Worm (Caenorhabditis elegans): ENCODE results near the gene str-145.
A peak's percentile ranks its signal among the peaks of the same experiment; 100 is the strongest.

str-145 gene

DNA sequence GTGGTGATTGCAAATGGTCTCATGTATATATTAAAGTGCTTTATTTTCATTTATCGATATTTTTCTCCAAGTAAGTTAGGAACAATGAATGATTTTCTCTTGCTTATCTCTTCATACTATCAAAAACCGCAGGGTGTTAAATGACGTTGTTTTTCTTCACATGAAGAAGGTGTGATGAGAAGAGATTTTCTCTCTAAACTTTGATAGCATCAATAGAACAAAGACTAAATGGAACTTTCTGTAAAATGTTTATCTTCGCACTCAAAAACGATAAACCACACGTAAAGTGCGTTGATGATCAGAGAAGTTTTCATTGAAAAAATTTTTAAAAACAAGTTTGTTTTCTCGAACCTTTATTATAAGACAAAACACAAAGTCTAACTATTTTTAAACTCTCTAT, 18.3 kb downstream of the str-145 start:
- no peak for TF ChIP-seq tbx-8 (GFP tag; optimal IDR thresholded peaks at IDR 0.05)
- TF ChIP-seq ces-1 (GFP tag; optimal IDR thresholded peaks at IDR 0.05) = no peak
- no peak for TF ChIP-seq zip-8 (tag; optimal IDR thresholded peaks at IDR 0.05)
- no peak for TF ChIP-seq lin-32 (GFP tag; optimal IDR thresholded peaks at IDR 0.05)
- TF ChIP-seq flh-1 (GFP tag; optimal IDR thresholded peaks at IDR 0.05) = no peak
- no peak for TF ChIP-seq unc-120 (tag; optimal IDR thresholded peaks at IDR 0.05; ENCODE audit: poor library complexity, severe bottlenecking)

DNA sequence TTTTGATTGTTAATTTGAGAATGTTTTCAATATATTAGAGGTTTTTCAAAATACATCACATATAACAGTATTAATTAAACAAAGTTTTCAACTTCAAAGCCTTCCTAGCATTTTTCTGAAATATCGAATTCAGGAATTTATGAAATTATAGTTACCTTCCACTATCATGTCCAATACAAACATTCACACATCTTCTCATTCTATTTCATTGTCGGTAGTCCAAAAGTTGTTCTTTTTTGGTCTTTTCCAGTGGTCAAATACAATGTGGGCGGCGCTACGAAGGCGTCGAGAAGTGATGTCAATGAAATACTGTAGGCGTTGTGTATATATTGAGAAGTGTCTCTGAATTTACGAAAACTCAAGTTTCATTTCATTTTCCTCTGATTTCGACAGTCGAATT, 22.4 kb downstream of the str-145 start, which contains the start of gene catp-3:
TSS of gene catp-3 (plus strand) at position 301 of the 400 bp plus-strand sequence.
- no peak for TF ChIP-seq flh-1 (GFP tag; optimal IDR thresholded peaks at IDR 0.05)
- no peak for TF ChIP-seq bed-3 (GFP tag; optimal IDR thresholded peaks at IDR 0.05)
- TF ChIP-seq mls-2 (tag; optimal IDR thresholded peaks at IDR 0.05) = no peak
- no peak for TF ChIP-seq lin-32 (GFP tag; optimal IDR thresholded peaks at IDR 0.05)
- TF ChIP-seq sem-2 (GFP tag; optimal IDR thresholded peaks at IDR 0.05) = no peak
- TF ChIP-seq nhr-28 (tag; optimal IDR thresholded peaks at IDR 0.05) = no peak
- no peak for TF ChIP-seq nhr-2 (tag; optimal IDR thresholded peaks at IDR 0.05)
- TF ChIP-seq lin-13 (tag; optimal IDR thresholded peaks at IDR 0.05) = no peak
- no peak for TF ChIP-seq ztf-11 (tag; optimal IDR thresholded peaks at IDR 0.05)
- TF ChIP-seq mep-1 (tag; optimal IDR thresholded peaks at IDR 0.05) = no peak
- TF ChIP-seq nhr-12 (tag; optimal IDR thresholded peaks at IDR 0.05) = no peak
- TF ChIP-seq ceh-39 (tag; optimal IDR thresholded peaks at IDR 0.05) = no peak
- TF ChIP-seq hlh-1 (tag; optimal IDR thresholded peaks at IDR 0.05) = no peak
- no peak for TF ChIP-seq ham-2 (GFP tag; optimal IDR thresholded peaks at IDR 0.05)

DNA sequence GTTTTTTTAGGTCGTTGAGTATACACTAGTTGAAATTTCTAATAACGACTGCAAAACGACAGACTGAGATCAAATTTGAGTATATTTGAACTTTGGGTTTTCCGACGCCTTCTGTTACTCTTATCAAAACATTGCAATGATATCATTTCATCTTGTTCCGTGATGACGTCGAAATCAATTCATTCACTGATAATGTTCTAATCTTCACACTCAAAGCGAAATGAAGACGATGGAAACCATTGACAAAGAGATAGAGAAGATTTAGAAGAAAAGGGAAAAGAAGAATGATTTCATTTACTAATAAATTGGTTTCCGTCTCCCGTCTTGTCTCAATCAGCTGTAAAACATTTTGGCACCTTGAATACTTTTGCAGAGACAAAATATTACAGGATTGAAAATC, 25.0 kb downstream of the str-145 start:
- peak; percentile 78 for TF ChIP-seq elt-3 (tag; optimal IDR thresholded peaks at IDR 0.05)
- TF ChIP-seq ces-1 (GFP tag; optimal IDR thresholded peaks at IDR 0.05) = no peak
- no peak for TF ChIP-seq elt-1 (tag; optimal IDR thresholded peaks at IDR 0.05; ENCODE audit: borderline replicate concordance, insufficient read depth)
- TF ChIP-seq ham-2 (GFP tag; optimal IDR thresholded peaks at IDR 0.05) = no peak

- TF ChIP-seq hlh-1 (tag; optimal IDR thresholded peaks at IDR 0.05) (no peak), flh-1 (GFP tag; optimal IDR thresholded peaks at IDR 0.05) (no peak), unc-62 (GFP tag; optimal IDR thresholded peaks at IDR 0.05) (no peak), ceh-83 (GFP tag; optimal IDR thresholded peaks at IDR 0.05) (no peak), unc-120 (tag; optimal IDR thresholded peaks at IDR 0.05; ENCODE audit: poor library complexity, severe bottlenecking) (no peak), drap-1 (GFP tag; optimal IDR thresholded peaks at IDR 0.05) (no peak), snpc-4 (tag; optimal IDR thresholded peaks at IDR 0.05) (no peak), ceh-43 (GFP tag; optimal IDR thresholded peaks at IDR 0.05) (no peak), pha-4 (tag; optimal IDR thresholded peaks at IDR 0.05) (no peak), bed-3 (GFP tag; optimal IDR thresholded peaks at IDR 0.05) (no peak), sptf-1 (tag; optimal IDR thresholded peaks at IDR 0.05) (no peak), ham-2 (GFP tag; optimal IDR thresholded peaks at IDR 0.05) (no peak), nhr-76 (tag; optimal IDR thresholded peaks at IDR 0.05) (no peak), nhr-12 (tag; optimal IDR thresholded peaks at IDR 0.05) (no peak), M03D4.4 (tag; optimal IDR thresholded peaks at IDR 0.05) (no peak), mab-5 (tag; optimal IDR thresholded peaks at IDR 0.05) (no peak)
These were observed 26.1 kb downstream of the str-145 start, which contains the start of gene str-144 for ce11 chrV:8072047-8072446. TSS of gene str-144 (minus strand) at chrV:8072147.

DNA sequence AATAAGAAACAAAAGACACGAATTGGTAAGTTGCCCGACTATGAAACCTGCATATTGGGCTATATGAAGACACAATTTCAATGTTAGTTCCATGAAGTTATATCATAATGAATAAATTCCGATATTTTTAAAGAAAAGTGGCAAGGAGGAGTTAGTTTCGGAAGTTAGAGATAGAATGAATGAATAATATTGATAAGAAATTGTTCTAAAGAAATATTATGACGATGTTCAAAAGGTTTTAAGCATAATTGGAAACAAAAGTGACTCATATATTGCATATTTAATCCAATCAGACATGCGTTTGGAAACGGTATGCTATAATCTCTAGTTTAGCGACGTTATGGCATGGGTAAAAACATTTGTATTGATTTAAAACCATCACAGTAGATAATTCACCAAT, 28.5 kb downstream of the str-145 start, which contains the start of gene str-143:
TSS of gene str-143 (minus strand) at position 101 of the 400 bp plus-strand sequence.
- TF ChIP-seq lsy-2 (tag; optimal IDR thresholded peaks at IDR 0.05) (no peak), drap-1 (GFP tag; optimal IDR thresholded peaks at IDR 0.05) (no peak), unc-62 (GFP tag; optimal IDR thresholded peaks at IDR 0.05) (no peak), pha-4 (tag; optimal IDR thresholded peaks at IDR 0.05) (no peak), ces-1 (GFP tag; optimal IDR thresholded peaks at IDR 0.05) (no peak), bed-3 (GFP tag; optimal IDR thresholded peaks at IDR 0.05) (no peak), lin-13 (tag; optimal IDR thresholded peaks at IDR 0.05) (no peak), zip-8 (tag; optimal IDR thresholded peaks at IDR 0.05) (no peak), blmp-1 (tag; optimal IDR thresholded peaks at IDR 0.05) (no peak), unc-39 (tag; optimal IDR thresholded peaks at IDR 0.05) (no peak), mab-5 (tag; optimal IDR thresholded peaks at IDR 0.05) (no peak), elt-3 (tag; optimal IDR thresholded peaks at IDR 0.05) (no peak), ceh-43 (GFP tag; optimal IDR thresholded peaks at IDR 0.05) (no peak), ceh-83 (GFP tag; optimal IDR thresholded peaks at IDR 0.05) (no peak), sptf-1 (tag; optimal IDR thresholded peaks at IDR 0.05) (no peak), mep-1 (tag; optimal IDR thresholded peaks at IDR 0.05) (no peak)

Measured in whole organism, mixed stage, embryonic.